Fruit fly (Drosophila melanogaster) whole organism, embryonic: ENCODE measurements around the gene CG32236.

ENCODE experiments used
- CG10274 ChIP-seq: fragments of 200-800 bp; sonication (Bioruptor generic); optimal IDR thresholded peaks from 3 replicates; lab custom pipeline; 2017; ENCODE audit warnings: missing biosample characterization, mild to moderate bottlenecking, missing genetic modification characterization
- CG10979 ChIP-seq: fragments of 200-800 bp; sonication (Bioruptor generic); optimal IDR thresholded peaks from 2 replicates; lab custom pipeline; 2018; ENCODE audit warnings: missing biosample characterization, mild to moderate bottlenecking, missing genetic modification characterization, moderate library complexity
- CG12104 ChIP-seq: fragments of 200-800 bp; sonication (Bioruptor generic); optimal IDR thresholded peaks from 3 replicates; lab custom pipeline; 2016; ENCODE audit warnings: missing biosample characterization, missing genetic modification characterization
- CG12155 ChIP-seq: fragments of 200-800 bp; sonication (Bioruptor generic); optimal IDR thresholded peaks from 3 replicates; lab custom pipeline; 2016; ENCODE audit warnings: missing biosample characterization, missing genetic modification characterization
- CG13287 ChIP-seq: fragments of 200-800 bp; sonication (Bioruptor generic); IDR thresholded peaks from 2 replicates; pipeline ENCODE4 v1.3.6; 2022; ENCODE audit warnings: missing biosample characterization, missing genetic modification characterization; ENCODE audit not compliant: partially characterized antibody
- CG15696 ChIP-seq: fragments of 200-800 bp; sonication (Bioruptor generic); optimal IDR thresholded peaks from 2 replicates; lab custom pipeline; 2019; ENCODE audit warnings: missing biosample characterization, mild to moderate bottlenecking, missing genetic modification characterization, moderate library complexity
- CG17802 ChIP-seq: fragments of 200-800 bp; sonication (Bioruptor generic); optimal IDR thresholded peaks from 2 replicates; lab custom pipeline; 2018; ENCODE audit warnings: missing biosample characterization, mild to moderate bottlenecking, missing genetic modification characterization, moderate library complexity
- CG1792 ChIP-seq: fragments of 200-800 bp; sonication (Bioruptor generic); optimal IDR thresholded peaks from 2 replicates; lab custom pipeline; 2016; ENCODE audit warnings: missing biosample characterization, missing genetic modification characterization
- CG2678 ChIP-seq: fragments of 200-800 bp; sonication (Bioruptor generic); optimal IDR thresholded peaks from 3 replicates; lab custom pipeline; 2019; ENCODE audit warnings: missing biosample characterization, mild to moderate bottlenecking, missing genetic modification characterization, moderate library complexity
- CG3065 ChIP-seq: fragments of 200-800 bp; sonication (Bioruptor generic); optimal IDR thresholded peaks from 2 replicates; lab custom pipeline; 2016; ENCODE audit warnings: missing biosample characterization, missing genetic modification characterization
- CG32767 ChIP-seq: fragments of 200-800 bp; sonication (Bioruptor generic); IDR thresholded peaks from 2 replicates; pipeline ENCODE4 v1.3.6; 2022; ENCODE audit warnings: missing biosample characterization, missing genetic modification characterization
- CG4404 ChIP-seq: fragments of 200-800 bp; sonication (Bioruptor generic); IDR thresholded peaks from 2 replicates; pipeline ENCODE4 v1.3.6; 2022; ENCODE audit warnings: missing biosample characterization, missing genetic modification characterization
- CG7839 ChIP-seq: fragments of 200-800 bp; sonication (Bioruptor generic); optimal IDR thresholded peaks from 3 replicates; lab custom pipeline; 2018; ENCODE audit warnings: missing biosample characterization, mild to moderate bottlenecking, missing genetic modification characterization, moderate library complexity
- CG8944 ChIP-seq: fragments of 200-800 bp; sonication (Bioruptor generic); optimal IDR thresholded peaks from 3 replicates; lab custom pipeline; 2016; ENCODE audit warnings: missing biosample characterization, missing genetic modification characterization
- CG9817 ChIP-seq: fragments of 200-800 bp; sonication (Bioruptor generic); optimal IDR thresholded peaks from 2 replicates; lab custom pipeline; 2018; ENCODE audit warnings: missing biosample characterization, mild to moderate bottlenecking, missing genetic modification characterization, moderate library complexity
- CoRest ChIP-seq: fragments of 200-800 bp; sonication (Bioruptor generic); optimal IDR thresholded peaks from 3 replicates; lab custom pipeline; 2018; ENCODE audit warnings: missing biosample characterization, mild to moderate bottlenecking, missing genetic modification characterization, moderate library complexity
- Doc2 ChIP-seq: fragments of 200-800 bp; sonication (Bioruptor generic); IDR thresholded peaks from 2 replicates; pipeline ENCODE4 v1.3.6; 2022; ENCODE audit warnings: missing biosample characterization, missing genetic modification characterization
- Eip74EF ChIP-seq, 2 experiments: fragments of 200-800 bp in 1 of 2; fragments of >200 bp in 1 of 2; sonication (Bioruptor generic) in 1 of 2; optimal IDR thresholded peaks; 2 replicates each; lab custom pipeline; 2017 to 2019; ENCODE audit warnings: missing biosample characterization in 2 of 2, missing genetic modification characterization in 2 of 2, mild to moderate bottlenecking in 1 of 2, moderate library complexity in 1 of 2
- HLHmδ ChIP-seq: fragments of 200-800 bp; sonication (Bioruptor generic); optimal IDR thresholded peaks from 2 replicates; lab custom pipeline; 2018; ENCODE audit warnings: missing biosample characterization, mild to moderate bottlenecking, missing genetic modification characterization, moderate library complexity
- Hand ChIP-seq: fragments of 200-800 bp; sonication (Bioruptor generic); optimal IDR thresholded peaks from 2 replicates; lab custom pipeline; 2017; ENCODE audit warnings: mild to moderate bottlenecking, missing biosample characterization, missing genetic modification reagents, missing genetic modification characterization
- Hr51 ChIP-seq, 2 experiments: fragments of 200-800 bp; sonication (Bioruptor generic); optimal IDR thresholded peaks; 2 replicates in 1 of 2; 3 replicates in 1 of 2; lab custom pipeline; 2016 to 2018; ENCODE audit warnings: missing biosample characterization in 2 of 2, missing genetic modification characterization in 2 of 2, mild to moderate bottlenecking in 1 of 2, moderate library complexity in 1 of 2
- Nf-YC ChIP-seq: fragments of 200-800 bp; optimal IDR thresholded peaks from 3 replicates; lab custom pipeline; 2019; ENCODE audit warnings: missing biosample characterization, mild to moderate bottlenecking, missing genetic modification characterization, moderate library complexity
- Oaz ChIP-seq: fragments of 200-800 bp; sonication (Bioruptor generic); IDR thresholded peaks from 2 replicates; pipeline ENCODE4 v1.3.6; 2022; ENCODE audit warnings: missing biosample characterization, missing genetic modification characterization
- PHDP ChIP-seq: fragments of 200-800 bp; sonication (Bioruptor generic); optimal IDR thresholded peaks from 3 replicates; lab custom pipeline; 2018; ENCODE audit warnings: missing biosample characterization, mild to moderate bottlenecking, missing genetic modification characterization, moderate library complexity
- Scr ChIP-seq: fragments of 200-800 bp; sonication (Bioruptor generic); IDR thresholded peaks from 2 replicates; pipeline ENCODE4 v1.3.6; 2022; ENCODE audit warnings: missing biosample characterization, missing genetic modification characterization; ENCODE audit not compliant: partially characterized antibody
- Six4 ChIP-seq: fragments of 200-800 bp; sonication (Bioruptor generic); optimal IDR thresholded peaks from 2 replicates; lab custom pipeline; 2016; ENCODE audit warnings: missing biosample characterization, missing genetic modification characterization
- btn ChIP-seq: fragments of 200-800 bp; sonication (Bioruptor generic); optimal IDR thresholded peaks from 2 replicates; lab custom pipeline; 2016; ENCODE audit warnings: missing biosample characterization, missing genetic modification characterization
- chn ChIP-seq: fragments of 200-800 bp; sonication (Bioruptor generic); optimal IDR thresholded peaks from 2 replicates; lab custom pipeline; 2016; ENCODE audit warnings: missing biosample characterization, missing genetic modification characterization
- crp ChIP-seq, 2 experiments: fragments of 200-800 bp; sonication (Bioruptor generic); optimal IDR thresholded peaks; 2 replicates in 1 of 2; 3 replicates in 1 of 2; lab custom pipeline; 2017; ENCODE audit warnings: missing biosample characterization in 2 of 2, missing genetic modification characterization in 2 of 2, mild to moderate bottlenecking in 1 of 2, moderate library complexity in 1 of 2
- da ChIP-seq: fragments of 200-800 bp; sonication (Bioruptor generic); optimal IDR thresholded peaks from 2 replicates; lab custom pipeline; 2016; ENCODE audit warnings: missing biosample characterization, missing genetic modification characterization
- dan ChIP-seq: fragments of 200-800 bp; sonication (Bioruptor generic); IDR thresholded peaks from 2 replicates; pipeline ENCODE4 v1.3.6; 2022; ENCODE audit warnings: missing biosample characterization, missing genetic modification characterization
- dati ChIP-seq: fragments of 200-800 bp; sonication (Bioruptor generic); IDR thresholded peaks from 2 replicates; pipeline ENCODE4 v1.3.6; 2022; ENCODE audit warnings: missing biosample characterization, missing genetic modification characterization
- en ChIP-seq: fragments of 200-800 bp; sonication (Bioruptor generic); optimal IDR thresholded peaks from 2 replicates; lab custom pipeline; 2016; ENCODE audit warnings: missing biosample characterization, missing genetic modification characterization
- ewg ChIP-seq: fragments of 200-800 bp; sonication (Bioruptor generic); optimal IDR thresholded peaks from 3 replicates; lab custom pipeline; 2017; ENCODE audit warnings: mild to moderate bottlenecking, missing biosample characterization, missing genetic modification reagents, missing genetic modification characterization
- fd3F ChIP-seq: fragments of 200-800 bp; sonication (Bioruptor generic); optimal IDR thresholded peaks from 2 replicates; lab custom pipeline; 2018; ENCODE audit warnings: missing biosample characterization, mild to moderate bottlenecking, missing genetic modification characterization, moderate library complexity
- gce ChIP-seq: fragments of 200-800 bp; sonication (Bioruptor generic); IDR thresholded peaks from 3 replicates; pipeline ENCODE4 v1.3.6; 2022; ENCODE audit warnings: missing biosample characterization, missing genetic modification characterization
- gcm ChIP-seq: fragments of 200-800 bp; sonication (Bioruptor generic); optimal IDR thresholded peaks from 2 replicates; lab custom pipeline; 2019; ENCODE audit warnings: missing biosample characterization, mild to moderate bottlenecking, missing genetic modification characterization, moderate library complexity
- hb ChIP-seq: fragments of 200-800 bp; sonication (Bioruptor generic); IDR thresholded peaks from 3 replicates; pipeline ENCODE4 v1.3.6; 2022; ENCODE audit warnings: missing biosample characterization, missing genetic modification characterization; ENCODE audit not compliant: partially characterized antibody
- kni ChIP-seq: fragments of 200-800 bp; sonication (Bioruptor generic); optimal IDR thresholded peaks from 3 replicates; lab custom pipeline; 2017; ENCODE audit warnings: mild to moderate bottlenecking, missing biosample characterization, missing genetic modification reagents, missing genetic modification characterization
- onecut ChIP-seq: fragments of 200-800 bp; sonication (Bioruptor generic); IDR thresholded peaks from 2 replicates; pipeline ENCODE4 v1.3.6; 2022; ENCODE audit warnings: missing biosample characterization, missing genetic modification characterization
- row ChIP-seq: fragments of 200-800 bp; sonication (Bioruptor generic); IDR thresholded peaks from 3 replicates; pipeline ENCODE4 v1.3.6; 2022; ENCODE audit warnings: missing biosample characterization, missing genetic modification characterization
- sisA ChIP-seq: fragments of 200-800 bp; sonication (Bioruptor generic); IDR thresholded peaks from 2 replicates; pipeline ENCODE4 v1.3.6; 2022; ENCODE audit warnings: missing biosample characterization, missing genetic modification characterization
- tna ChIP-seq: fragments of 200-800 bp; sonication (Bioruptor generic); IDR thresholded peaks from 2 replicates; pipeline ENCODE4 v1.3.6; 2022; ENCODE audit warnings: missing biosample characterization, missing genetic modification characterization; ENCODE audit not compliant: partially characterized antibody
- tup ChIP-seq: fragments of 200-800 bp; sonication (Bioruptor generic); optimal IDR thresholded peaks from 2 replicates; lab custom pipeline; 2016; ENCODE audit warnings: missing biosample characterization, mild to moderate bottlenecking, missing genetic modification characterization, moderate library complexity
- vfl ChIP-seq: fragments of 200-800 bp; sonication (Bioruptor generic); optimal IDR thresholded peaks from 2 replicates; lab custom pipeline; 2016; ENCODE audit warnings: missing biosample characterization, missing genetic modification characterization
- wdn ChIP-seq: fragments of 200-800 bp; sonication (Bioruptor generic); IDR thresholded peaks from 2 replicates; pipeline ENCODE4 v1.3.6; 2022; ENCODE audit warnings: missing biosample characterization, missing genetic modification characterization
- zen2 ChIP-seq: fragments of 200-800 bp; sonication (Bioruptor generic); IDR thresholded peaks from 3 replicates; pipeline ENCODE4 v1.3.6; 2022; ENCODE audit warnings: missing biosample characterization, missing genetic modification characterization; ENCODE audit not compliant: partially characterized antibody

The CG32236 gene

dm6 chr3L:4624371-4625154, 42.6 kb downstream of the CG32236 start (continued):
- TF ChIP-seq crp (GFP tag; optimal IDR thresholded peaks at IDR 0.05; lab: Kevin White, UChicago): peak in 1 of 2 experiments; percentile 37
- peak; percentile 29; the same call in 1 of the 2 replicates for TF ChIP-seq wdn (GFP tag; lab: Robert Waterston, UW)
- peak; percentile 86 for TF ChIP-seq fd3F
- peak; percentile 50 for TF ChIP-seq kni (GFP tag; lab: Kevin White, UChicago)
- TF ChIP-seq btn: peak; percentile 67
- TF ChIP-seq CG32767: peak; percentile 80
- no peak for TF ChIP-seq Scr (GFP tag; lab: Robert Waterston, UW)
- TF ChIP-seq CG15696 (tag; lab: Kevin White, UChicago): peak; percentile 85
- TF ChIP-seq CoRest (tag; lab: Kevin White, UChicago): peak; percentile 95
- TF ChIP-seq row (GFP tag; lab: Robert Waterston, UW): peak; percentile 93
- peak; percentile 68 for TF ChIP-seq en (GFP tag; lab: Kevin White, UChicago)
- peak; percentile 87 for TF ChIP-seq CG12104 (GFP tag; lab: Kevin White, UChicago)
- peak; percentile 32 for TF ChIP-seq da (GFP tag; lab: Kevin White, UChicago)
- no peak for TF ChIP-seq HLHmδ (GFP tag; lab: Kevin White, UChicago)
- peak; percentile 76 for TF ChIP-seq gcm (GFP tag; lab: Kevin White, UChicago)
- peak; percentile 67 for TF ChIP-seq CG4404
- TF ChIP-seq CG8944 (GFP tag; lab: Kevin White, UChicago): peak; percentile 84
- TF ChIP-seq gce: peak; percentile 80
- TF ChIP-seq Nf-YC (tag; lab: Kevin White, UChicago): peak; percentile 52
- peak; percentile 56; the same call in 1 of the 2 replicates for TF ChIP-seq Doc2 (GFP tag; lab: Robert Waterston, UW)
- peak; percentile 50 for TF ChIP-seq CG17802 (tag; lab: Kevin White, UChicago)
- peak; percentile 95 for TF ChIP-seq CG2678 (tag; lab: Kevin White, UChicago)
- TF ChIP-seq dati (GFP tag; lab: Robert Waterston, UW): peak; percentile 44
- TF ChIP-seq CG12155 (GFP tag; lab: Kevin White, UChicago): peak; percentile 74
- TF ChIP-seq chn (GFP tag; lab: Kevin White, UChicago): peak; percentile 88
- TF ChIP-seq zen2 (GFP tag; lab: Robert Waterston, UW): no peak
- TF ChIP-seq vfl (GFP tag; lab: Kevin White, UChicago): peak; percentile 51
- TF ChIP-seq CG10274 (GFP tag; lab: Kevin White, UChicago): peak; percentile 69
- TF ChIP-seq CG1792 (GFP tag; lab: Kevin White, UChicago): peak; percentile 81
- peak; percentile 91 for TF ChIP-seq PHDP (tag; lab: Kevin White, UChicago)
- peak; percentile 91 for TF ChIP-seq sisA (GFP tag; lab: Robert Waterston, UW)
- TF ChIP-seq ewg (GFP tag; lab: Kevin White, UChicago): peak; percentile 88
- TF ChIP-seq onecut (GFP tag; lab: Robert Waterston, UW): peak; percentile 79
- TF ChIP-seq CG13287: no peak
- peak; percentile 87 for TF ChIP-seq Six4 (GFP tag; lab: Kevin White, UChicago)
- TF ChIP-seq Oaz (GFP tag; lab: Robert Waterston, UW): peak; percentile 80
- peak; percentile 58 for TF ChIP-seq tup
- no peak for TF ChIP-seq tna (GFP tag; lab: Robert Waterston, UW)
- no peak for TF ChIP-seq hb (GFP tag; lab: Robert Waterston, UW)
- peak; percentile 82 for TF ChIP-seq CG9817 (tag; lab: Kevin White, UChicago)
- peak; percentile 86 for TF ChIP-seq Hand (GFP tag; lab: Kevin White, UChicago)
- peak in 1 of 2 experiments; percentile 91 for TF ChIP-seq Eip74EF (GFP tag; optimal IDR thresholded peaks at IDR 0.05; lab: Kevin White, UChicago)
- peak; percentile 61 for TF ChIP-seq CG3065 (GFP tag; lab: Kevin White, UChicago)
- TF ChIP-seq CG7839 (tag; lab: Kevin White, UChicago): peak; percentile 95
- TF ChIP-seq dan: peak; percentile 45; the same call in 1 of the 2 replicates
- peak; percentile 75 to 95 for TF ChIP-seq Hr51 (GFP tag; optimal IDR thresholded peaks at IDR 0.05; lab: Kevin White, UChicago)
- peak; percentile 91 for TF ChIP-seq CG10979 (tag; lab: Kevin White, UChicago)
